Worm (Caenorhabditis elegans): ENCODE measurements around the gene F47B10.4.
A peak's percentile ranks its signal among the peaks of the same experiment; 100 is the strongest.

F47B10.4 gene

DNA sequence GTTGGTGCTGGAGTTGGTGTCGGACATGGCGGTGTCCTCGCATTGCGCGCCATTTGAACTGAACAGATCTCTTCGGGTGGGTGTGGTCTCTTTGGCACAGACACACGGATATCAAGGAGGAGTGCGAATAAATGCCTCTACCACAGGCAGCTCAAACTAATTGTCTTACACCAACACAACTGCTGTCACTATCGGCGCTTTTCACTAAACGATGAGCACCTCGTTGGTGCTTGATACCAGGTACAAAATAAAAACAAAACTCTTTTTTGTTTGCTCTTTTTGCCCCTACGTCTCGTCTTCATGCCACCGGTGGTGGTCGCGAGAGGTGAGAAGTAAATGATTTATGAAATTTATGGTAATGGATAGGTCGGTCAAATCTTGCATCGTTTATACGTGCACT, 19.7 kb downstream of the F47B10.4 start, which contains the start of gene F47B10.8:
Gene F47B10.8 (minus strand): TSS at position 101 of the 400 bp plus-strand sequence.
- TF ChIP-seq hmg-4 (GFP tag; optimal IDR thresholded peaks at IDR 0.05) (no peak), sea-1 (GFP tag; conservative IDR thresholded peaks at IDR 0.05) (no peak), tbx-37 (GFP tag; conservative IDR thresholded peaks at IDR 0.05) (no peak), hnd-1 (tag; optimal IDR thresholded peaks at IDR 0.05) (no peak), F13C5.2 (tag; optimal IDR thresholded peaks at IDR 0.05) (no peak)

DNA sequence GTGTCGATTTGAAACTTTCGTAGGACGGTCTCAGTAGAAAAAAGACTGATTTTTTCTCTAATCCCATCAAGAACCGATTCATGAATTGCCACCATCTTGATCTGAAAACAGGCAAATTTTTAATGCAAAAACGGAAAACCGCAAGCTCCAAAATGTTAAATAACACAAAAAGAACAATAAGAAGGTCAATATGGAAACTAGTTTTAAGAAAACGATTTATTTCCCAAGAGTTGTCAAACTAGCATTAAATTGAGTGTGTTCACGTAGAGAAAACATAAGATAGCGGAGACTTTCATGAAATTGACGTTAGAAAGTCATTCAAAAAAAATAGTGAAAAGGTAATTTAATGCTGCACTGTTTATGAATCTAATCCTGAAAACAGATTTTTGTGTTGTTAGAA, 22.9 kb downstream of the F47B10.4 start, which contains the start of gene F47B10.9:
Gene F47B10.9 (minus strand): TSS at position 101 of the 400 bp plus-strand sequence.
- TF ChIP-seq sea-1 (GFP tag; conservative IDR thresholded peaks at IDR 0.05) = no peak
- TF ChIP-seq F13C5.2 (tag; optimal IDR thresholded peaks at IDR 0.05) = no peak
- no peak for TF ChIP-seq tbx-37 (GFP tag; conservative IDR thresholded peaks at IDR 0.05)
- no peak for TF ChIP-seq hnd-1 (tag; optimal IDR thresholded peaks at IDR 0.05)
- TF ChIP-seq tbx-11 (GFP tag; IDR thresholded peaks at IDR 0.05) = no peak
- TF ChIP-seq ceh-13 (GFP tag; optimal IDR thresholded peaks at IDR 0.05) = no peak
- no peak for TF ChIP-seq ceh-36 (tag; optimal IDR thresholded peaks at IDR 0.05)
- TF ChIP-seq tra-4 (tag; optimal IDR thresholded peaks at IDR 0.05) = no peak
- TF ChIP-seq flt-1 (GFP tag; IDR thresholded peaks at IDR 0.05) = no peak
- no peak for TF ChIP-seq ama-1 (optimal IDR thresholded peaks at IDR 0.05)
- no peak for TF ChIP-seq B0310.2 (tag; optimal IDR thresholded peaks at IDR 0.05)
- no peak for TF ChIP-seq ets-7 (tag; optimal IDR thresholded peaks at IDR 0.05)
- no peak for TF ChIP-seq aly-1 (tag; optimal IDR thresholded peaks at IDR 0.05)
- TF ChIP-seq pes-1 (GFP tag; IDR thresholded peaks at IDR 0.05) = no peak
- TF ChIP-seq hmbx-1 (tag; optimal IDR thresholded peaks at IDR 0.05) = no peak
- no peak for TF ChIP-seq hmg-4 (GFP tag; optimal IDR thresholded peaks at IDR 0.05)
- TF ChIP-seq scrt-1 (GFP tag; IDR thresholded peaks at IDR 0.05) = no peak

DNA sequence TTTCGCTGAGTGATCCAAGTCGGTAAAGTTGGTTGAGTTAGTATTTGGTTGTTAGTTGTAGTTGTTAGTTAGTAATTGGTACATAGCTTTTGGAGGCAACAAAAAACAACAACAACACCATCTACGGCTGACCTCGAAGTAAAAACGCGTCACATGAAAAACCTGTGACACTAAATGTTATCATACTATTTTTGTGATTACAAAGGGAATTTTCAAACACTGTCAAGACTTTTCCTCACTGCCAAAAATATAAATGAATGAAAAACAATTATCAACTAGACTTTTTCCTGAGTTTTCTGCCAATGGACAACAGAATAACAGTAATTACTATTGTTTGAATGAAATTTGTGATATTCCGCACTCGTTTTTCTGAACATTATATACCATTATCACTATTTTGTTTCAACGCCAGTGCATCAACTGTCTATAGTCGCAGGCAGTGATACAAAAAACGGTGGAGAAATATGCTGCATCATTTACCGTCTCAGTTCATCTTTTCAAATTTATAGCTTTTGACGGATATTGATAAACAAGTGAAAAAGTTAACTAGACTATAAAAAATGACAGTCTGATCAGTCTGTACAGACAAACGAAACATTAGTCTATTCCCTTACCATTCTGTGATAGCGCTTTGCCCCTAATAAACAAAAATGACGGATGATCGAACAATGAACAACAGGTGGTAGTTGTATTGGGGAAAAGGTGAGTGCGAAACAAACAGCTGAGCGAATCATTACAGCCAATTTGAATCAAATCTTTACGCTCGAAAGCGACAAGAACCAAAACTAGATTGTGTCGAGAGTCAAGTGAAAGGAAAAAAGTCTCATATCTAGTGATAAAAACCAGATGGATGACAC, 23.6 kb downstream of the F47B10.4 start:
- TF ChIP-seq B0310.2 (tag; optimal IDR thresholded peaks at IDR 0.05) = no peak
- TF ChIP-seq hmbx-1 (tag; optimal IDR thresholded peaks at IDR 0.05) = no peak

DNA sequence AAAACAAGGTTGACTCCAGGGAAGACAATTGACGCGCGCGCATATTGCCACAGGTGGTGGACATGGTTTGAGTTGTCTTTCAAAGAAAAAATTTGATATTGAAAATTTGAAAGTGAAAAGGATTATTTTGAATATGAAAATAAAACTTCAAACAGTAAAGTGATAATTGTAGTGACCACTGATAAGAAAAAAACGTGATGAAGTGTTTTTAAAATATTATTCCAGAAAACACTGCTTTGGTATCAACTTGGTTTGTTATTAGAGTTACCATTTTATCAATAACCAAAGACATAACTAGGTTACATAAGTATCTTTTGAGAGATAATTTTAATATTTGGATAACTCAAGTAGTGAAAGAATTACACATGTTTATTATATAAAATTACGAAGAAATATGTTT, 25.1 kb downstream of the F47B10.4 start:
- no peak for TF ChIP-seq hmbx-1 (tag; optimal IDR thresholded peaks at IDR 0.05)
- no peak for TF ChIP-seq tbx-11 (GFP tag; IDR thresholded peaks at IDR 0.05)
- no peak for TF ChIP-seq ceh-36 (tag; optimal IDR thresholded peaks at IDR 0.05)
- no peak for TF ChIP-seq pes-1 (GFP tag; IDR thresholded peaks at IDR 0.05)
- TF ChIP-seq ceh-13 (GFP tag; optimal IDR thresholded peaks at IDR 0.05) = no peak
- TF ChIP-seq hmg-4 (GFP tag; optimal IDR thresholded peaks at IDR 0.05) = no peak
- TF ChIP-seq ets-7 (tag; optimal IDR thresholded peaks at IDR 0.05) = no peak
- no peak for TF ChIP-seq sea-1 (GFP tag; conservative IDR thresholded peaks at IDR 0.05)
- no peak for TF ChIP-seq F13C5.2 (tag; optimal IDR thresholded peaks at IDR 0.05)
- no peak for TF ChIP-seq tbx-37 (GFP tag; conservative IDR thresholded peaks at IDR 0.05)
- no peak for TF ChIP-seq flt-1 (GFP tag; IDR thresholded peaks at IDR 0.05)
- no peak for TF ChIP-seq hnd-1 (tag; optimal IDR thresholded peaks at IDR 0.05)
- no peak for TF ChIP-seq B0310.2 (tag; optimal IDR thresholded peaks at IDR 0.05)
- TF ChIP-seq aly-1 (tag; optimal IDR thresholded peaks at IDR 0.05) = no peak
- no peak for TF ChIP-seq scrt-1 (GFP tag; IDR thresholded peaks at IDR 0.05)
- TF ChIP-seq tra-4 (tag; optimal IDR thresholded peaks at IDR 0.05) = no peak
- no peak for TF ChIP-seq ama-1 (optimal IDR thresholded peaks at IDR 0.05)

DNA sequence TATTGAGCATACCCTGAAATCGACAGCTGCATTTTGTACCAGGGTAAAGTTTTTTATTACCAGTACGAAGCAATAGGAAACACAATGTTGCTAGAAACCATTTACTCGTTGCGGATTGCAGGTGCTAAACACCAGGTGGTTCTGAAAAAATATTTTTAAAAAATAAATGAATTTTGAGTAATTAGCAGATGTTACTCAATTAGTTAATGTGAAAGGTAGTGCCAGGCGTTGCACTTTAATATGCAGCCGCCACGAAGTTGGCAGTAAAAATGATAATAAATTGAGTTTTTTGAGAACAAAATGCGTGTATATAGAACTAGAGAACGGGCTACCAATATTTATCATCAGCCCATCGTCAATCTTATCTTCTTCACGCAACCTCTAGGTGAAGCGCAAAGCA, 28.5 kb downstream of the F47B10.4 start, which contains the start of gene nstp-9:
Gene nstp-9 (minus strand): TSS at position 101 of the 400 bp plus-strand sequence.
- TF ChIP-seq F13C5.2 (tag; optimal IDR thresholded peaks at IDR 0.05) (no peak), scrt-1 (GFP tag; IDR thresholded peaks at IDR 0.05) (no peak), B0310.2 (tag; optimal IDR thresholded peaks at IDR 0.05) (no peak), hmg-4 (GFP tag; optimal IDR thresholded peaks at IDR 0.05) (no peak), tbx-11 (GFP tag; IDR thresholded peaks at IDR 0.05) (no peak)

DNA sequence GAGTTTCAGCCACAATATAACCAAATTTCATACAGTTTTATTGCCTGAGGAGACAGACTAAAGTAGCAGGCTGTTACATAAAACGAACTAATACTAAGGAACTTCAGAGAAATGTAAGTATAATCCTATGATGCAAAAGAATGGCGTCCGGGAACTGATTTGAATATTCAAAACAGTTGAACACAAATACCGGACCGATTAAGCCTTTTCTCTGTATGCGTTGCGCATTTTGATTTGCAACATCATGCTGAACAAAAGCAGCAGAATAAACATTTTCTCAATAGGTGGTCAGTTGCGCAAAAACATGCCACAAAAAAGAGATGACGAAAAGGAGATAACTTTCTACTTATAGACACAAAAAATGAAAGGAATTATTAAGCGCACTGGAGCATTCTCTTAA, 33.0 kb downstream of the F47B10.4 start:
- no peak for TF ChIP-seq tra-4 (tag; optimal IDR thresholded peaks at IDR 0.05)
- TF ChIP-seq hmbx-1 (tag; optimal IDR thresholded peaks at IDR 0.05) = no peak

DNA sequence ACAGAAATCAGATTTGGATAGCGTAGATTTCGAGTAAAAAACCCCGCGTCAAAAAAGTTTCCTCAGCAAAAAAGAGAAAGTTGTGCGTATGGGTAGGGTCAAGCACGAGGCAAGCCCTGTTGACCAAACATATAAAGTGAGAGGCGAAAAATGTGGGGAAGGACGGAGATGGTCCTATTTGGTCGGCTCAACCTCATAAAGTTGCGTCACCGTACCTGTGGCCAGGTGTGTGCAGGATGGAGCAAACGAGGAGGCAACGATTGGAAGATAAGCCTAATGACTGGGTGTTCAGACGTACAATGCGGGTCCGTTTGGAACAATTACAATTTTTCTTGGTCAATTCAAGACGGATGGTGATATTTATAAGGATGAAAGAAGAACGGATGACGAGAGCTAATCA, 36.1 kb downstream of the F47B10.4 start:
- TF ChIP-seq flt-1 (GFP tag; IDR thresholded peaks at IDR 0.05) = no peak
- TF ChIP-seq aly-1 (tag; optimal IDR thresholded peaks at IDR 0.05) = peak; percentile 30
- no peak for TF ChIP-seq hmbx-1 (tag; optimal IDR thresholded peaks at IDR 0.05)
- no peak for TF ChIP-seq ceh-36 (tag; optimal IDR thresholded peaks at IDR 0.05)

DNA sequence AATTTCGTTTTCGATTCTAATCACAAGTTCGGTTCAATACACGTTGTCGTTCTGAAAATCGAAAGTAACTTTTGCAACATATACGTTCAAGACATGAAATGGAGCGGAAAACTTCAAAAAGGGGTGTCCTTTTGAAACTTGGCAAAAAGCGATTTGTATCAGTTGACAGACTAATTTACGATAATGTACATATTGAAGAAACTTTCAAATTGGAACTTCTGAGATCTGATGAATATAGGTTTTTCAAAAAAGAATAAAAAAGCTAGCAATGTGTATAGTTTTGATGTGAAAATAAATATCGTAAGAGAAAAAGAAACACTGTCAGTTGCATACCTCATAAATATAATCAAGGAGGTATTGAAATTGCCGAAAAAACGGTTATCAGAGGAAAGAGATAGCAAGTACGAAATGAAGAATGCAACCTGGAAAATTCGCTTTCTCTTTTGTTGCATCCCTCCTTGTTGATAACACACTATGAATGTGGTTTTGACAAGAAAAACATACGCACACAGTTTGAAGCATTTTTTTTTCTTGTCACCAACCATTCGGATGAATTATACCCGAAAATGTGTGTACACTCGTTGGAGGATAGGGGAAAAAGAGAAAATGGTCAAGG, 38.0 kb downstream of the F47B10.4 start, which contains the start of gene dgn-1:
Gene dgn-1 (minus strand): TSS at position 51 of the 616 bp plus-strand sequence.
- no peak for TF ChIP-seq aly-1 (tag; optimal IDR thresholded peaks at IDR 0.05)
- no peak for TF ChIP-seq F13C5.2 (tag; optimal IDR thresholded peaks at IDR 0.05)
- no peak for TF ChIP-seq B0310.2 (tag; optimal IDR thresholded peaks at IDR 0.05)
- TF ChIP-seq tbx-37 (GFP tag; conservative IDR thresholded peaks at IDR 0.05) = no peak
